Fruit fly (Drosophila melanogaster) whole organism, embryonic: Measurements from ENCODE around the gene Tim13.
A peak's percentile ranks its signal among the peaks of the same experiment; 100 is the strongest.

Experiments used
- Awh ChIP-seq: fragments of 200-800 bp; sonication (Bioruptor generic); IDR thresholded peaks from 2 replicates; pipeline ENCODE4, ENCODE4 v1.3.6; 2022; ENCODE audit warnings: missing biosample characterization, missing genetic modification characterization
- Blimp-1 ChIP-seq: fragments of 200-800 bp; sonication (Bioruptor generic); optimal IDR thresholded peaks from 3 replicates; lab custom pipeline; 2018; ENCODE audit warnings: missing biosample characterization, missing genetic modification characterization, mild to moderate bottlenecking, moderate library complexity, missing genetic modification reagents
- Bteb2 ChIP-seq: fragments of 200-800 bp; sonication (Bioruptor generic); optimal IDR thresholded peaks from 2 replicates; lab custom pipeline; 2016; ENCODE audit warnings: missing biosample characterization, missing genetic modification characterization
- C15 ChIP-seq: fragments of 200-800 bp; sonication (Bioruptor generic); IDR thresholded peaks from 3 replicates; pipeline ENCODE4 v1.3.6; 2022; ENCODE audit warnings: missing biosample characterization, missing genetic modification characterization
- CG14710 ChIP-seq: fragments of 200-800 bp; sonication (Bioruptor generic); optimal IDR thresholded peaks from 3 replicates; lab custom pipeline; 2019; ENCODE audit warnings: missing biosample characterization, mild to moderate bottlenecking, missing genetic modification characterization, moderate library complexity
- CG1529 ChIP-seq: fragments of 200-800 bp; sonication (Bioruptor generic); optimal IDR thresholded peaks from 3 replicates; lab custom pipeline; 2018; ENCODE audit warnings: missing biosample characterization, missing genetic modification characterization
- CG1603 ChIP-seq: fragments of 200-800 bp; sonication (Bioruptor generic); optimal IDR thresholded peaks from 2 replicates; lab custom pipeline; 2019; ENCODE audit warnings: missing biosample characterization, mild to moderate bottlenecking, missing genetic modification characterization, moderate library complexity
- CG16815 ChIP-seq: fragments of 200-800 bp; sonication (Bioruptor generic); optimal IDR thresholded peaks from 3 replicates; lab custom pipeline; 2017; ENCODE audit warnings: missing biosample characterization, mild to moderate bottlenecking, missing genetic modification characterization
- CG17328 ChIP-seq: fragments of 200-800 bp; sonication (Bioruptor generic); IDR thresholded peaks from 2 replicates; pipeline ENCODE4 v1.3.6; 2022; ENCODE audit warnings: missing biosample characterization, missing genetic modification characterization
- CG17385 ChIP-seq: fragments of 200-800 bp; sonication (Bioruptor generic); optimal IDR thresholded peaks from 3 replicates; lab custom pipeline; 2018; ENCODE audit warnings: missing biosample characterization, mild to moderate bottlenecking, missing genetic modification characterization
- CG33557 ChIP-seq: fragments of 200-800 bp; sonication (Bioruptor generic); optimal IDR thresholded peaks from 2 replicates; lab custom pipeline; 2019; ENCODE audit warnings: missing biosample characterization, mild to moderate bottlenecking, missing genetic modification characterization, moderate library complexity
- CG4707 ChIP-seq: fragments of 200-800 bp; sonication (Bioruptor generic); optimal IDR thresholded peaks from 2 replicates; lab custom pipeline; 2018; ENCODE audit warnings: missing biosample characterization, mild to moderate bottlenecking, missing genetic modification characterization, moderate library complexity
- CG6689 ChIP-seq: fragments of 200-800 bp; sonication (Bioruptor generic); IDR thresholded peaks from 2 replicates; pipeline ENCODE4 v1.3.6; 2022; ENCODE audit warnings: missing biosample characterization, missing genetic modification characterization
- CG9437 ChIP-seq: fragments of 200-800 bp; sonication (Bioruptor generic); optimal IDR thresholded peaks from 2 replicates; lab custom pipeline; 2018; ENCODE audit warnings: missing biosample characterization, mild to moderate bottlenecking, missing genetic modification characterization
- CG9876 ChIP-seq: fragments of 200-800 bp; sonication (Bioruptor generic); optimal IDR thresholded peaks from 2 replicates; lab custom pipeline; 2016; ENCODE audit warnings: missing biosample characterization, missing genetic modification characterization
- Deaf1 ChIP-seq: fragments of 200-800 bp; optimal IDR thresholded peaks from 3 replicates; lab custom pipeline; 2019; ENCODE audit warnings: missing biosample characterization, mild to moderate bottlenecking, missing genetic modification characterization, moderate library complexity
- Ets65A ChIP-seq: fragments of 200-800 bp; sonication (Bioruptor generic); peaks from one replicate; lab custom pipeline; 2016; ENCODE audit warnings: missing biosample characterization, missing genetic modification characterization
- Ets97D ChIP-seq: fragments of 200-800 bp; sonication (Bioruptor generic); optimal IDR thresholded peaks from 3 replicates; lab custom pipeline; 2016; ENCODE audit warnings: missing biosample characterization, missing genetic modification characterization
- GATAe ChIP-seq: fragments of 200-800 bp; sonication (Bioruptor generic); conservative IDR thresholded peaks from 2 replicates; pipeline ENCODE4 v1.3.6; 2022; ENCODE audit warnings: missing biosample characterization, missing genetic modification characterization
- HLH3B ChIP-seq: fragments of 200-800 bp; sonication (Bioruptor generic); IDR thresholded peaks from 2 replicates; pipeline ENCODE4 v1.3.6; 2022; ENCODE audit warnings: missing biosample characterization, missing genetic modification characterization
- Lim3 ChIP-seq: fragments of 200-800 bp; sonication (Bioruptor generic); IDR thresholded peaks from 2 replicates; pipeline ENCODE4 v1.3.6; 2022; ENCODE audit warnings: missing biosample characterization, missing genetic modification characterization
- Side ChIP-seq: fragments of 200-800 bp; sonication (Bioruptor generic); optimal IDR thresholded peaks from 2 replicates; lab custom pipeline; 2016; ENCODE audit warnings: missing biosample characterization, missing genetic modification characterization
- Sin3A ChIP-seq: fragments of >200 bp; optimal IDR thresholded peaks from 2 replicates; lab custom pipeline; 2018
- Ssrp ChIP-seq: fragments of 200-800 bp; sonication (Bioruptor generic); optimal IDR thresholded peaks from 2 replicates; lab custom pipeline; 2018; ENCODE audit warnings: missing biosample characterization, mild to moderate bottlenecking, missing genetic modification characterization, moderate library complexity
- Trl ChIP-seq, 3 experiments: fragments of >200 bp in 2 of 3; fragments of 200-800 bp in 1 of 3; sonication (Bioruptor generic) in 1 of 3; optimal IDR thresholded peaks; 2 replicates in 1 of 3; 3 replicates in 2 of 3; lab custom pipeline; 2016 to 2017; ENCODE audit warnings: missing biosample characterization in 1 of 3, missing genetic modification characterization in 1 of 3
- YL-1 ChIP-seq: fragments of 200-800 bp; sonication (Bioruptor generic); optimal IDR thresholded peaks from 3 replicates; lab custom pipeline; 2017; ENCODE audit warnings: missing biosample characterization, mild to moderate bottlenecking, missing genetic modification characterization
- ato ChIP-seq: fragments of 200-800 bp; sonication (Bioruptor generic); IDR thresholded peaks from 2 replicates; pipeline ENCODE4 v1.3.6; 2022; ENCODE audit warnings: missing biosample characterization, missing genetic modification characterization; ENCODE audit not compliant: partially characterized antibody
- bbx ChIP-seq: fragments of 200-800 bp; sonication (Bioruptor generic); IDR thresholded peaks from 2 replicates; pipeline ENCODE4 v1.3.6; 2022; ENCODE audit warnings: missing biosample characterization, missing genetic modification characterization; ENCODE audit not compliant: partially characterized antibody
- ci ChIP-seq: fragments of 200-800 bp; sonication (Bioruptor generic); IDR thresholded peaks from 3 replicates; pipeline ENCODE4 v1.3.6; 2022; ENCODE audit warnings: missing biosample characterization, missing genetic modification characterization
- cwo ChIP-seq: fragments of 200-800 bp; sonication (Bioruptor generic); optimal IDR thresholded peaks from 3 replicates; lab custom pipeline; 2017; ENCODE audit warnings: missing biosample characterization, missing genetic modification characterization, mild to moderate bottlenecking, moderate library complexity, missing genetic modification reagents
- esg ChIP-seq: fragments of 200-800 bp; sonication (Bioruptor generic); conservative IDR thresholded peaks from 2 replicates; pipeline ENCODE4 v1.3.6; 2022; ENCODE audit warnings: missing biosample characterization, missing genetic modification characterization
- hb ChIP-seq: fragments of 200-800 bp; sonication (Bioruptor generic); IDR thresholded peaks from 3 replicates; pipeline ENCODE4 v1.3.6; 2022; ENCODE audit warnings: missing biosample characterization, missing genetic modification characterization; ENCODE audit not compliant: partially characterized antibody
- hbn ChIP-seq: fragments of 200-800 bp; sonication (Bioruptor generic); IDR thresholded peaks from 2 replicates; pipeline ENCODE4 v1.3.6; 2022; ENCODE audit warnings: missing biosample characterization, missing genetic modification characterization; ENCODE audit not compliant: partially characterized antibody
- jing ChIP-seq: fragments of 200-800 bp; sonication (Bioruptor generic); optimal IDR thresholded peaks from 2 replicates; lab custom pipeline; 2018; ENCODE audit warnings: missing biosample characterization, mild to moderate bottlenecking, missing genetic modification characterization
- ken ChIP-seq: fragments of 200-800 bp; sonication (Bioruptor generic); IDR thresholded peaks from 3 replicates; pipeline ENCODE4 v1.3.6; 2022; ENCODE audit warnings: missing biosample characterization, missing genetic modification characterization
- knrl ChIP-seq: fragments of 200-800 bp; sonication (Bioruptor generic); IDR thresholded peaks from 3 replicates; pipeline ENCODE4 v1.3.6; 2022; ENCODE audit warnings: missing biosample characterization, missing genetic modification characterization; ENCODE audit not compliant: partially characterized antibody
- lbe ChIP-seq: fragments of 200-800 bp; sonication (Bioruptor generic); optimal IDR thresholded peaks from 2 replicates; lab custom pipeline; 2016; ENCODE audit warnings: missing biosample characterization, mild to moderate bottlenecking, missing genetic modification characterization
- nerfin-1 ChIP-seq: fragments of 200-800 bp; sonication (Bioruptor generic); optimal IDR thresholded peaks from 3 replicates; lab custom pipeline; 2019; ENCODE audit warnings: missing biosample characterization, mild to moderate bottlenecking, missing genetic modification characterization, moderate library complexity
- otp ChIP-seq: fragments of 200-800 bp; sonication (Bioruptor generic); IDR thresholded peaks from 3 replicates; pipeline ENCODE4, ENCODE4 v1.3.6; 2022; ENCODE audit warnings: missing biosample characterization, missing genetic modification characterization
- pb ChIP-seq: fragments of 200-800 bp; sonication (Bioruptor generic); optimal IDR thresholded peaks from 3 replicates; lab custom pipeline; 2016; ENCODE audit warnings: missing biosample characterization, missing genetic modification characterization
- pum ChIP-seq: fragments of 200-800 bp; sonication (Bioruptor generic); optimal IDR thresholded peaks from 2 replicates; lab custom pipeline; 2016; ENCODE audit warnings: missing biosample characterization, missing genetic modification characterization
- run ChIP-seq: fragments of 200-800 bp; sonication (Bioruptor generic); optimal IDR thresholded peaks from 3 replicates; lab custom pipeline; 2018; ENCODE audit warnings: missing biosample characterization, mild to moderate bottlenecking, missing genetic modification characterization
- schlank ChIP-seq: fragments of 200-800 bp; sonication (Bioruptor generic); optimal IDR thresholded peaks from 2 replicates; lab custom pipeline; 2018; ENCODE audit warnings: missing biosample characterization, mild to moderate bottlenecking, missing genetic modification characterization
- scrt ChIP-seq: fragments of 200-800 bp; sonication (Bioruptor generic); optimal IDR thresholded peaks from 2 replicates; lab custom pipeline; 2018; ENCODE audit warnings: missing biosample characterization, mild to moderate bottlenecking, missing genetic modification characterization, moderate library complexity
- tin ChIP-seq: fragments of 200-800 bp; sonication (Bioruptor generic); optimal IDR thresholded peaks from 3 replicates; lab custom pipeline; 2016; ENCODE audit warnings: missing biosample characterization, missing genetic modification characterization
- wor ChIP-seq: fragments of 200-800 bp; sonication (Bioruptor generic); IDR thresholded peaks from 2 replicates; pipeline ENCODE4 v1.3.6; 2022; ENCODE audit warnings: missing biosample characterization, missing genetic modification characterization
- zen2 ChIP-seq: fragments of 200-800 bp; sonication (Bioruptor generic); IDR thresholded peaks from 3 replicates; pipeline ENCODE4 v1.3.6; 2022; ENCODE audit warnings: missing biosample characterization, missing genetic modification characterization; ENCODE audit not compliant: partially characterized antibody

The Tim13 gene

dm6 chr3L:11774401-11774800 lies at the start of gene Tim13:
Tim13 (minus strand) TSS chr3L:11774501.
- TF ChIP-seq Ets65A (GFP tag; lab: Kevin White, UChicago) (no peak), hb (GFP tag; lab: Robert Waterston, UW) (no peak), ci (no peak), CG9876 (no peak), CG16815 (GFP tag; lab: Kevin White, UChicago) (no peak), tin (GFP tag; lab: Kevin White, UChicago) (no peak), pb (GFP tag; lab: Kevin White, UChicago) (no peak), nerfin-1 (tag; lab: Kevin White, UChicago) (no peak), CG9437 (GFP tag; lab: Kevin White, UChicago) (no peak), hbn (GFP tag; lab: Robert Waterston, UW) (no peak), HLH3B (GFP tag; lab: Robert Waterston, UW) (no peak), CG17328 (GFP tag; lab: Robert Waterston, UW) (no peak), Bteb2 (GFP tag; lab: Kevin White, UChicago) (no peak), Deaf1 (no peak), CG4707 (GFP tag; lab: Kevin White, UChicago) (no peak), schlank (tag; lab: Kevin White, UChicago) (no peak), CG33557 (GFP tag; lab: Kevin White, UChicago) (no peak), Side (GFP tag; lab: Kevin White, UChicago) (no peak)

DNA sequence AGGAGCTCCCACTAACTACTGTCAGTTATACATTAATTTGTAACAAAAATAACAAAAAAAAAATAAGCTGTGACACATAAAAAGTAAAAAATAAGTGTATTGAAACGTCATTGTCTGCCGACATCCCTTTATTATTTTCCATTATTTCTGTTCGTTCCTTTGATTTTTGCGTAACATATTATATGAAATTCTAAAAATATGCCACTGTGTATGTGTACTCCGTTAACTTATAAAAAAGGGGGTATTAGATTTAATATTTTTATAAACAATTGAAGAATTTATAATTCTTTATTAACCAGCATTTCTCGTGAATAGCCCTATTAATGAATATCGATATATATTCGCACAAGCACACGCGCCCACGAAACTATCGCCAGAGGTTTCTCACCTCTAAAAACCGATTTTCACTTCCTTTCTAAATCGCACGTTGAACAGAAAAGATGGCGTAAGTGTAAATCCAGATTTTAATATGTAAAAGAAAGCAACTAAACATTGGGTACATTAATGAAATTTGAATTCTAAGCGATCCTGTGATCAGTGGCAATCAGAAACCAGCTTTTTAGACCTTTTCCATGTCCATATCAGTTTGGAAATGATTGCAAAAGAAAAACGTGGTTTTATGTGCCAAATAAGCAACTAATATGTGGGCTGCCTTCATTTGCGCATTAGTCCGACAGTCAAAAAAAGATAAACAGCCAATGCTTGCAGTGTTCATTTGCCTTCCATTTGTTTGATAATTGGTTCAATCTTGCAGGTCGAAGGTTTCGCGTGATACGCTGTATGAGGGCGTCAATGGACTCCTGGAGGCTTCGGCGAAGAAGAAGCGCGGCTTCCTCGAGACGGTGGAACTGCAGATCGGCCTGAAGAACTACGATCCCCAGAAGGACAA lies 48.4 kb upstream of the Tim13 start, which contains the start of gene RpL10Ab:
Gene RpL10Ab, plus strand, starts transcription at position 406 of the 889 bp plus-strand sequence.
- no peak for TF ChIP-seq Trl (optimal IDR thresholded peaks at IDR 0.05; lab: Kevin White, UChicago)
- peak; percentile 54 for TF ChIP-seq Trl (GFP tag; optimal IDR thresholded peaks at IDR 0.05; lab: Kevin White, UChicago)
- no peak for TF ChIP-seq jing (GFP tag; lab: Kevin White, UChicago)
- TF ChIP-seq Blimp-1 (GFP tag; lab: Kevin White, UChicago): peak; percentile 65
- TF ChIP-seq CG17385 (GFP tag; lab: Kevin White, UChicago): peak; percentile 2
- peak; percentile 77 for TF ChIP-seq ato (GFP tag; lab: Robert Waterston, UW)
- peak; percentile 82 for TF ChIP-seq zen2 (GFP tag; lab: Robert Waterston, UW)
- peak; percentile 35 for TF ChIP-seq Ssrp (tag; lab: Kevin White, UChicago)
- TF ChIP-seq Sin3A (lab: Kevin White, UChicago): no peak
- TF ChIP-seq cwo (GFP tag; lab: Kevin White, UChicago): no peak
- TF ChIP-seq bbx: peak; percentile 95
- peak; percentile 54 for TF ChIP-seq scrt (GFP tag; lab: Kevin White, UChicago)
- peak; percentile 79 for TF ChIP-seq CG6689 (GFP tag; lab: Robert Waterston, UW)
- no peak for TF ChIP-seq CG1529 (GFP tag; lab: Kevin White, UChicago)
- peak; percentile 82 for TF ChIP-seq knrl (GFP tag; lab: Robert Waterston, UW)
- TF ChIP-seq Awh (GFP tag; lab: Robert Waterston, UW): peak; percentile 54; the same call in 1 of the 2 replicates
- TF ChIP-seq CG1603 (tag; lab: Kevin White, UChicago): peak; percentile 69
- TF ChIP-seq esg: peak; percentile 62
- TF ChIP-seq CG14710 (tag; lab: Kevin White, UChicago): peak; percentile 71
- peak; percentile 72; the same call in 2 of the 3 replicates for TF ChIP-seq otp (GFP tag; lab: Robert Waterston, UW)
- TF ChIP-seq ken (GFP tag; lab: Robert Waterston, UW): peak; percentile 49; the same call in 1 of the 3 replicates
- TF ChIP-seq GATAe (GFP tag; lab: Robert Waterston, UW): no peak
- TF ChIP-seq lbe: peak; percentile 45
- 0 out of 2 replicates have a peak, but pooled peaks have one; percentile 23 for TF ChIP-seq wor
- TF ChIP-seq pum (GFP tag; lab: Kevin White, UChicago): peak; percentile 19
- no peak for TF ChIP-seq Lim3 (GFP tag; lab: Robert Waterston, UW)
- 0 out of 3 replicates have a peak, but pooled peaks have one; percentile 57 for TF ChIP-seq C15
- no peak for TF ChIP-seq run (tag; lab: Kevin White, UChicago)
- TF ChIP-seq Deaf1: no peak
- TF ChIP-seq Ets97D (GFP tag; lab: Kevin White, UChicago): peak; percentile 97
- peak; percentile 92 for TF ChIP-seq YL-1 (GFP tag; lab: Kevin White, UChicago)
